Fruit fly (Drosophila melanogaster) whole organism, embryonic: Measurements from ENCODE around the gene CG15818.

Source experiments
- Bteb2 ChIP-seq: fragments of 200-800 bp; sonication (Bioruptor generic); optimal IDR thresholded peaks from 2 replicates; lab custom pipeline; 2016; ENCODE audit warnings: missing biosample characterization, missing genetic modification characterization
- CG1024 ChIP-seq: fragments of 200-800 bp; sonication (Bioruptor generic); IDR thresholded peaks from 2 replicates; pipeline ENCODE4 v1.3.6; 2022; ENCODE audit warnings: missing biosample characterization, missing genetic modification characterization
- CG10267 ChIP-seq: fragments of 200-800 bp; sonication (Bioruptor generic); optimal IDR thresholded peaks from 2 replicates; lab custom pipeline; 2018; ENCODE audit warnings: missing biosample characterization, mild to moderate bottlenecking, missing genetic modification characterization, moderate library complexity
- CG11398 ChIP-seq: fragments of 200-800 bp; sonication (Bioruptor generic); optimal IDR thresholded peaks from 2 replicates; lab custom pipeline; 2016; ENCODE audit warnings: missing biosample characterization, missing genetic modification characterization
- CG11456 ChIP-seq: fragments of 200-800 bp; sonication (Bioruptor generic); IDR thresholded peaks from 3 replicates; pipeline ENCODE4 v1.3.6; 2022; ENCODE audit warnings: missing biosample characterization, missing genetic modification characterization
- CG12391 ChIP-seq: fragments of 200-800 bp; sonication (Bioruptor generic); optimal IDR thresholded peaks from 3 replicates; lab custom pipeline; 2018; ENCODE audit warnings: missing biosample characterization, mild to moderate bottlenecking, missing genetic modification characterization, moderate library complexity
- CG13775 ChIP-seq: fragments of 200-800 bp; sonication (Bioruptor generic); optimal IDR thresholded peaks from 3 replicates; lab custom pipeline; 2017; ENCODE audit warnings: missing biosample characterization, mild to moderate bottlenecking, missing genetic modification characterization
- CG15073 ChIP-seq: fragments of 200-800 bp; sonication (Bioruptor generic); optimal IDR thresholded peaks from 2 replicates; lab custom pipeline; 2016; ENCODE audit warnings: missing biosample characterization, missing genetic modification characterization
- CG1529 ChIP-seq: fragments of 200-800 bp; sonication (Bioruptor generic); optimal IDR thresholded peaks from 3 replicates; lab custom pipeline; 2018; ENCODE audit warnings: missing biosample characterization, missing genetic modification characterization
- CG1602 ChIP-seq: fragments of 200-800 bp; sonication (Bioruptor generic); optimal IDR thresholded peaks from 3 replicates; lab custom pipeline; 2016; ENCODE audit warnings: missing biosample characterization, missing genetic modification characterization
- CG1603 ChIP-seq: fragments of 200-800 bp; sonication (Bioruptor generic); optimal IDR thresholded peaks from 2 replicates; lab custom pipeline; 2019; ENCODE audit warnings: missing biosample characterization, mild to moderate bottlenecking, missing genetic modification characterization, moderate library complexity
- CG18476 ChIP-seq: fragments of 200-800 bp; sonication (Bioruptor generic); optimal IDR thresholded peaks from 2 replicates; lab custom pipeline; 2016; ENCODE audit warnings: missing biosample characterization, mild to moderate bottlenecking, missing genetic modification characterization
- CG18619 ChIP-seq: fragments of 200-800 bp; sonication (Bioruptor generic); optimal IDR thresholded peaks from 3 replicates; lab custom pipeline; 2017; ENCODE audit warnings: missing biosample characterization, mild to moderate bottlenecking, missing genetic modification characterization
- CG2202 ChIP-seq: fragments of 200-800 bp; sonication (Bioruptor generic); optimal IDR thresholded peaks from 2 replicates; lab custom pipeline; 2018; ENCODE audit warnings: missing biosample characterization, mild to moderate bottlenecking, missing genetic modification characterization
- CG2678 ChIP-seq: fragments of 200-800 bp; sonication (Bioruptor generic); optimal IDR thresholded peaks from 3 replicates; lab custom pipeline; 2019; ENCODE audit warnings: missing biosample characterization, mild to moderate bottlenecking, missing genetic modification characterization, moderate library complexity
- CG3281 ChIP-seq: fragments of 200-800 bp; sonication (Bioruptor generic); optimal IDR thresholded peaks from 3 replicates; lab custom pipeline; 2017; ENCODE audit warnings: missing biosample characterization, mild to moderate bottlenecking, missing genetic modification characterization
- CG3847 ChIP-seq: fragments of 200-800 bp; sonication (Bioruptor generic); IDR thresholded peaks from 2 replicates; pipeline ENCODE4 v1.3.6; 2022; ENCODE audit warnings: missing biosample characterization, missing genetic modification characterization
- CG4404 ChIP-seq: fragments of 200-800 bp; sonication (Bioruptor generic); IDR thresholded peaks from 2 replicates; pipeline ENCODE4 v1.3.6; 2022; ENCODE audit warnings: missing biosample characterization, missing genetic modification characterization
- CG4707 ChIP-seq: fragments of 200-800 bp; sonication (Bioruptor generic); optimal IDR thresholded peaks from 2 replicates; lab custom pipeline; 2018; ENCODE audit warnings: missing biosample characterization, mild to moderate bottlenecking, missing genetic modification characterization, moderate library complexity
- CG6272 ChIP-seq: fragments of 200-800 bp; sonication (Bioruptor generic); IDR thresholded peaks from 2 replicates; pipeline ENCODE4 v1.3.6; 2022; ENCODE audit warnings: missing biosample characterization, missing genetic modification characterization
- CG6791 ChIP-seq: fragments of 200-800 bp; sonication (Bioruptor generic); IDR thresholded peaks from 3 replicates; pipeline ENCODE4 v1.3.6; 2022; ENCODE audit warnings: missing biosample characterization, missing genetic modification characterization; ENCODE audit not compliant: partially characterized antibody
- CTCF ChIP-seq: fragments of 200-800 bp; sonication (Bioruptor generic); optimal IDR thresholded peaks from 2 replicates; lab custom pipeline; 2017; ENCODE audit warnings: missing biosample characterization, mild to moderate bottlenecking, missing genetic modification characterization, moderate library complexity
- CoRest ChIP-seq: fragments of 200-800 bp; sonication (Bioruptor generic); optimal IDR thresholded peaks from 3 replicates; lab custom pipeline; 2018; ENCODE audit warnings: missing biosample characterization, mild to moderate bottlenecking, missing genetic modification characterization, moderate library complexity
- Doc2 ChIP-seq: fragments of 200-800 bp; sonication (Bioruptor generic); IDR thresholded peaks from 2 replicates; pipeline ENCODE4 v1.3.6; 2022; ENCODE audit warnings: missing biosample characterization, missing genetic modification characterization
- Ets97D ChIP-seq: fragments of 200-800 bp; sonication (Bioruptor generic); optimal IDR thresholded peaks from 3 replicates; lab custom pipeline; 2016; ENCODE audit warnings: missing biosample characterization, missing genetic modification characterization
- Hand ChIP-seq: fragments of 200-800 bp; sonication (Bioruptor generic); optimal IDR thresholded peaks from 2 replicates; lab custom pipeline; 2017; ENCODE audit warnings: mild to moderate bottlenecking, missing biosample characterization, missing genetic modification reagents, missing genetic modification characterization
- Hey ChIP-seq: fragments of 200-800 bp; sonication (Bioruptor generic); optimal IDR thresholded peaks from 3 replicates; lab custom pipeline; 2018; ENCODE audit warnings: missing biosample characterization, mild to moderate bottlenecking, missing genetic modification characterization
- Hr39 ChIP-seq: fragments of >200 bp; optimal IDR thresholded peaks from 2 replicates; lab custom pipeline; 2017
- Med ChIP-seq: fragments of 200-800 bp; sonication (Bioruptor generic); peaks from one replicate; lab custom pipeline; 2016; ENCODE audit warnings: missing biosample characterization, missing genetic modification characterization, mild to moderate bottlenecking, inconsistent platforms, moderate library complexity
- Oaz ChIP-seq: fragments of 200-800 bp; sonication (Bioruptor generic); IDR thresholded peaks from 2 replicates; pipeline ENCODE4 v1.3.6; 2022; ENCODE audit warnings: missing biosample characterization, missing genetic modification characterization
- Stat92E ChIP-seq, 3 experiments: fragments of >200 bp in 2 of 3; fragments of 200-800 bp in 1 of 3; sonication (Bioruptor generic) in 1 of 3; optimal IDR thresholded peaks; 2 replicates each; lab custom pipeline; 2017 to 2019; ENCODE audit warnings: missing biosample characterization in 3 of 3, missing genetic modification characterization in 3 of 3, mild to moderate bottlenecking in 1 of 3, moderate library complexity in 1 of 3
- Tbp ChIP-seq: fragments of >200 bp; optimal IDR thresholded peaks from 2 replicates; lab custom pipeline; 2018; ENCODE audit warnings: missing biosample characterization, missing genetic modification characterization
- bowl ChIP-seq: fragments of 200-800 bp; sonication (Bioruptor generic); IDR thresholded peaks from 2 replicates; pipeline ENCODE4 v1.3.6; 2022; ENCODE audit warnings: missing biosample characterization, missing genetic modification characterization
- btn ChIP-seq: fragments of 200-800 bp; sonication (Bioruptor generic); optimal IDR thresholded peaks from 2 replicates; lab custom pipeline; 2016; ENCODE audit warnings: missing biosample characterization, missing genetic modification characterization
- cato ChIP-seq: fragments of 200-800 bp; sonication (Bioruptor generic); optimal IDR thresholded peaks from 2 replicates; lab custom pipeline; 2016; ENCODE audit warnings: missing biosample characterization, missing genetic modification characterization, borderline replicate concordance
- dmrt99B ChIP-seq: fragments of 200-800 bp; sonication (Bioruptor generic); optimal IDR thresholded peaks from 2 replicates; lab custom pipeline; 2018; ENCODE audit warnings: missing biosample characterization, mild to moderate bottlenecking, missing genetic modification characterization, moderate library complexity
- ems ChIP-seq: fragments of 200-800 bp; sonication (Bioruptor generic); optimal IDR thresholded peaks from 3 replicates; lab custom pipeline; 2016; ENCODE audit warnings: missing biosample characterization, missing genetic modification characterization
- ewg ChIP-seq: fragments of 200-800 bp; sonication (Bioruptor generic); optimal IDR thresholded peaks from 3 replicates; lab custom pipeline; 2017; ENCODE audit warnings: mild to moderate bottlenecking, missing biosample characterization, missing genetic modification reagents, missing genetic modification characterization
- fru ChIP-seq: fragments of >200 bp; optimal IDR thresholded peaks from 2 replicates; lab custom pipeline; 2017
- fu2 ChIP-seq: fragments of 200-800 bp; sonication (Bioruptor generic); optimal IDR thresholded peaks from 2 replicates; lab custom pipeline; 2016; ENCODE audit warnings: missing biosample characterization, missing genetic modification characterization
- gsb ChIP-seq: fragments of 200-800 bp; sonication (Bioruptor generic); IDR thresholded peaks from 2 replicates; pipeline ENCODE4 v1.3.6; 2022; ENCODE audit warnings: missing biosample characterization, missing genetic modification characterization
- h ChIP-seq: fragments of >200 bp; optimal IDR thresholded peaks from 2 replicates; lab custom pipeline; 2017
- hth ChIP-seq: fragments of >200 bp; optimal IDR thresholded peaks from 2 replicates; lab custom pipeline; 2017; ENCODE audit warnings: inconsistent platforms
- jing ChIP-seq: fragments of 200-800 bp; sonication (Bioruptor generic); optimal IDR thresholded peaks from 2 replicates; lab custom pipeline; 2018; ENCODE audit warnings: missing biosample characterization, mild to moderate bottlenecking, missing genetic modification characterization
- kay ChIP-seq: fragments of 200-800 bp; sonication (Bioruptor generic); optimal IDR thresholded peaks from 2 replicates; lab custom pipeline; 2016; ENCODE audit warnings: missing biosample characterization, missing genetic modification characterization
- lab ChIP-seq: fragments of 200-800 bp; sonication (Bioruptor generic); optimal IDR thresholded peaks from 3 replicates; lab custom pipeline; 2017; ENCODE audit warnings: missing biosample characterization, missing genetic modification characterization, mild to moderate bottlenecking, moderate library complexity, missing genetic modification reagents
- lmd ChIP-seq: fragments of 200-800 bp; sonication (Bioruptor generic); IDR thresholded peaks from 2 replicates; pipeline ENCODE4 v1.3.6; 2022; ENCODE audit warnings: missing biosample characterization, missing genetic modification characterization
- mld ChIP-seq: fragments of 200-800 bp; sonication (Bioruptor generic); IDR thresholded peaks from 3 replicates; pipeline ENCODE4 v1.3.6; 2022; ENCODE audit warnings: missing biosample characterization, missing genetic modification characterization; ENCODE audit not compliant: partially characterized antibody
- odd ChIP-seq: fragments of 200-800 bp; sonication (Bioruptor generic); optimal IDR thresholded peaks from 2 replicates; lab custom pipeline; 2017; ENCODE audit warnings: missing biosample characterization, mild to moderate bottlenecking, missing genetic modification characterization
- run ChIP-seq: fragments of 200-800 bp; sonication (Bioruptor generic); optimal IDR thresholded peaks from 3 replicates; lab custom pipeline; 2018; ENCODE audit warnings: missing biosample characterization, mild to moderate bottlenecking, missing genetic modification characterization
- tgo ChIP-seq: fragments of 200-800 bp; sonication (Bioruptor generic); IDR thresholded peaks from 3 replicates; pipeline ENCODE4 v1.3.6; 2022; ENCODE audit warnings: missing biosample characterization, missing genetic modification characterization
- ttk ChIP-seq: fragments of 200-800 bp; sonication (Bioruptor generic); IDR thresholded peaks from 2 replicates; pipeline ENCODE4 v2.1.2; 2022; ENCODE audit warnings: missing biosample characterization, missing genetic modification characterization
- wdn ChIP-seq: fragments of 200-800 bp; sonication (Bioruptor generic); IDR thresholded peaks from 2 replicates; pipeline ENCODE4 v1.3.6; 2022; ENCODE audit warnings: missing biosample characterization, missing genetic modification characterization

CG15818 gene

DNA sequence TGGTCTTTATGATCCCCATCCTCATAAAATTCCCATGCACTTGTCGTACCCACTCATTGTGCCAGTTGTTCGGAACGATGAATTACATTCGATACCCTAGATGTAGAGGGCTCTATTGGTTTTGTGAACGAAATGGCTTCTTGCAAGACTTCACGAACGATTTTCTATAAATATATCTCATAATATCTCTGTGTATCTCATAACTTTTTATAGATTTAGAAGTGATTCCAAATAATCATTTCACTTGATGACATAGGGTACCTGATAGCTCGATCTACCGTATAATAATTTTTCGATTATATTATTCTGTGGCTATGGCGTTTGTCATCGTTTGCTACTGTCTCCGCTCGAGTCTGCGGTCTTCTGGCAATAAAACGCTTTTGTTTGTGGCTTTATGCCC, 13.7 kb upstream of the CG15818 start (continued):
- TF ChIP-seq btn = no peak
- TF ChIP-seq kay = peak; percentile 51
- TF ChIP-seq h (lab: Kevin White, UChicago) = no peak
- no peak for TF ChIP-seq Hr39 (lab: Kevin White, UChicago)
- TF ChIP-seq odd (GFP tag; lab: Kevin White, UChicago) = peak; percentile 18
- TF ChIP-seq Doc2 (GFP tag; lab: Robert Waterston, UW) = peak; percentile 66; the same call in 1 of the 2 replicates
- no peak for TF ChIP-seq Bteb2 (GFP tag; lab: Kevin White, UChicago)
- peak; percentile 53; the same call in 1 of the 2 replicates for TF ChIP-seq CG3847 (GFP tag; lab: Robert Waterston, UW)
- peak; percentile 60 for TF ChIP-seq run (tag; lab: Kevin White, UChicago)
- TF ChIP-seq tgo (GFP tag; lab: Robert Waterston, UW) = peak; percentile 82
- no peak for TF ChIP-seq CG4707
- TF ChIP-seq hth (lab: Kevin White, UChicago) = no peak
- peak; percentile 80 for TF ChIP-seq CG2678 (tag; lab: Kevin White, UChicago)
- no peak for TF ChIP-seq mld
- TF ChIP-seq CG1603 (tag; lab: Kevin White, UChicago) = peak; percentile 70
- peak; percentile 56 for TF ChIP-seq CoRest
- TF ChIP-seq Oaz (GFP tag; lab: Robert Waterston, UW) = 0 out of 2 replicates have a peak, but pooled peaks have one; percentile 41
- no peak for TF ChIP-seq CTCF (GFP tag; lab: Kevin White, UChicago)
- peak; percentile 58 for TF ChIP-seq CG1024 (GFP tag; lab: Robert Waterston, UW)
- TF ChIP-seq lab (GFP tag; lab: Kevin White, UChicago) = peak; percentile 89
- TF ChIP-seq CG2202 = peak; percentile 16
- TF ChIP-seq bowl = no peak
- TF ChIP-seq ems (GFP tag; lab: Kevin White, UChicago) = peak; percentile 63
- no peak for TF ChIP-seq Stat92E (GFP tag; optimal IDR thresholded peaks at IDR 0.05; lab: Kevin White, UChicago)
- TF ChIP-seq wdn (GFP tag; lab: Robert Waterston, UW) = 0 out of 2 replicates have a peak, but pooled peaks have one; percentile 37
- no peak for TF ChIP-seq CG4404 (GFP tag; lab: Robert Waterston, UW)
- peak; percentile 35 for TF ChIP-seq CG13775 (GFP tag; lab: Kevin White, UChicago)
- TF ChIP-seq ewg (GFP tag; lab: Kevin White, UChicago) = peak; percentile 42
- TF ChIP-seq gsb (GFP tag; lab: Robert Waterston, UW) = peak; percentile 82
- TF ChIP-seq CG3281 (GFP tag; lab: Kevin White, UChicago) = peak; percentile 67
- TF ChIP-seq CG15073 = no peak
- TF ChIP-seq CG10267 (tag; lab: Kevin White, UChicago) = peak; percentile 56
- no peak for TF ChIP-seq fru
- no peak for TF ChIP-seq Tbp
- peak; percentile 10 for TF ChIP-seq Hand (GFP tag; lab: Kevin White, UChicago)
- peak; percentile 1 for TF ChIP-seq CG18476 (GFP tag; lab: Kevin White, UChicago)
- no peak for TF ChIP-seq jing
- TF ChIP-seq ttk = peak; percentile 63
- TF ChIP-seq Ets97D = no peak
- peak; percentile 13 for TF ChIP-seq CG1529 (GFP tag; lab: Kevin White, UChicago)
- peak; percentile 87 for TF ChIP-seq Med (GFP tag; lab: Kevin White, UChicago)
- no peak for TF ChIP-seq CG11398
- TF ChIP-seq Hey (tag; lab: Kevin White, UChicago) = no peak
- peak; percentile 14 for TF ChIP-seq fu2 (GFP tag; lab: Kevin White, UChicago)
- TF ChIP-seq lmd (GFP tag; lab: Robert Waterston, UW) = peak; percentile 69
- no peak for TF ChIP-seq CG6791 (GFP tag; lab: Robert Waterston, UW)
- TF ChIP-seq CG18619 (GFP tag; lab: Kevin White, UChicago) = no peak
- peak; percentile 64 for TF ChIP-seq CG12391 (tag; lab: Kevin White, UChicago)
- TF ChIP-seq CG1602 = peak; percentile 42
- peak; percentile 74 for TF ChIP-seq CG11456 (GFP tag; lab: Robert Waterston, UW)
- TF ChIP-seq CG6272 (GFP tag; lab: Robert Waterston, UW) = peak; percentile 54; the same call in 1 of the 2 replicates
- peak; percentile 82 for TF ChIP-seq dmrt99B (tag; lab: Kevin White, UChicago)
- no peak for TF ChIP-seq cato (GFP tag; lab: Kevin White, UChicago)
